Worm (Caenorhabditis elegans) whole organism, mixed stage, embryonic: ENCODE measurements around the gene ckc-1.

Source experiments
- M03D4.4 ChIP-seq: sonication (generic microtip); optimal IDR thresholded peaks from 2 replicates; lab custom pipeline; 2017; ENCODE audit warnings: mild to moderate bottlenecking, missing genetic modification characterization, missing compliant biosample characterization
- bed-3 ChIP-seq: fragments of 200-800 bp; sonication (Bioruptor generic); optimal IDR thresholded peaks from 3 replicates; lab custom pipeline; 2018; ENCODE audit warnings: mild to moderate bottlenecking, missing genetic modification characterization, moderate library complexity, missing compliant biosample characterization
- blmp-1 ChIP-seq: fragments of 150-350 bp; optimal IDR thresholded peaks from 2 replicates; lab custom pipeline; 2014; ENCODE audit warnings: missing biosample characterization, missing genetic modification characterization
- ceh-39 ChIP-seq: fragments of 150-350 bp; optimal IDR thresholded peaks from 2 replicates; lab custom pipeline; 2014; ENCODE audit warnings: missing biosample characterization, missing genetic modification characterization
- ceh-43 ChIP-seq: fragments of 200-800 bp; sonication (Bioruptor generic); optimal IDR thresholded peaks from 2 replicates; lab custom pipeline; 2018; ENCODE audit warnings: mild to moderate bottlenecking, missing genetic modification characterization, moderate library complexity, missing compliant biosample characterization
- ceh-83 ChIP-seq: fragments of 200-800 bp; sonication (Bioruptor generic); optimal IDR thresholded peaks from 2 replicates; lab custom pipeline; 2018; ENCODE audit warnings: mild to moderate bottlenecking, missing genetic modification characterization, missing compliant biosample characterization
- ces-1 ChIP-seq: fragments of 150-350 bp; optimal IDR thresholded peaks from 2 replicates; lab custom pipeline; 2014; ENCODE audit warnings: missing biosample characterization, missing genetic modification reagents, missing genetic modification characterization
- cnd-1 ChIP-seq: fragments of 200-800 bp; sonication (Bioruptor generic); optimal IDR thresholded peaks from 2 replicates; lab custom pipeline; 2018; ENCODE audit warnings: mild to moderate bottlenecking, missing genetic modification characterization, missing compliant biosample characterization
- drap-1 ChIP-seq: fragments of 200-800 bp; sonication (Bioruptor generic); optimal IDR thresholded peaks from 3 replicates; lab custom pipeline; 2018; ENCODE audit warnings: mild to moderate bottlenecking, missing genetic modification characterization, missing compliant biosample characterization
- elt-1 ChIP-seq: sonication (generic microtip); optimal IDR thresholded peaks from 2 replicates; lab custom pipeline; 2017; ENCODE audit warnings: missing genetic modification characterization, mild to moderate bottlenecking, missing compliant biosample characterization, antibody characterized with exemption, moderate library complexity, borderline replicate concordance; ENCODE audit not compliant: insufficient read depth
- elt-3 ChIP-seq: fragments of 150-350 bp; optimal IDR thresholded peaks from 2 replicates; lab custom pipeline; 2014; ENCODE audit warnings: missing biosample characterization, missing genetic modification characterization
- flh-1 ChIP-seq: fragments of 200-800 bp; sonication (Bioruptor generic); optimal IDR thresholded peaks from 2 replicates; lab custom pipeline; 2018; ENCODE audit warnings: mild to moderate bottlenecking, missing genetic modification characterization, moderate library complexity, missing compliant biosample characterization
- ham-2 ChIP-seq: fragments of 200-800 bp; sonication (Bioruptor generic); optimal IDR thresholded peaks from 2 replicates; lab custom pipeline; 2018; ENCODE audit warnings: mild to moderate bottlenecking, missing genetic modification characterization, missing compliant biosample characterization
- hlh-1 ChIP-seq: fragments of 150-350 bp; optimal IDR thresholded peaks from 2 replicates; lab custom pipeline; 2014; ENCODE audit warnings: missing biosample characterization, missing genetic modification reagents, missing genetic modification characterization
- lin-13 ChIP-seq: fragments of 150-350 bp; optimal IDR thresholded peaks from 2 replicates; lab custom pipeline; 2014; ENCODE audit warnings: missing biosample characterization, missing genetic modification characterization
- lin-32 ChIP-seq: fragments of 200-800 bp; sonication (Bioruptor generic); optimal IDR thresholded peaks from 2 replicates; lab custom pipeline; 2018; ENCODE audit warnings: mild to moderate bottlenecking, missing genetic modification characterization, missing compliant biosample characterization
- mab-5 ChIP-seq: fragments of 150-350 bp; optimal IDR thresholded peaks from 2 replicates; lab custom pipeline; 2014; ENCODE audit warnings: missing biosample characterization, missing genetic modification characterization
- mep-1 ChIP-seq: fragments of 150-350 bp; optimal IDR thresholded peaks from 2 replicates; lab custom pipeline; 2017; ENCODE audit warnings: missing biosample characterization, missing genetic modification reagents, missing genetic modification characterization, inconsistent platforms
- mls-2 ChIP-seq: sonication (generic microtip); optimal IDR thresholded peaks from 2 replicates; lab custom pipeline; 2016; ENCODE audit warnings: mild to moderate bottlenecking, missing genetic modification characterization, moderate library complexity, missing compliant biosample characterization
- nhr-12 ChIP-seq: fragments of 150-350 bp; optimal IDR thresholded peaks from 2 replicates; lab custom pipeline; 2014; ENCODE audit warnings: missing biosample characterization, missing genetic modification characterization
- nhr-2 ChIP-seq: fragments of 150-350 bp; optimal IDR thresholded peaks from 2 replicates; lab custom pipeline; 2014; ENCODE audit warnings: missing biosample characterization, missing genetic modification characterization
- nhr-237 ChIP-seq: fragments of 150-350 bp; optimal IDR thresholded peaks from 2 replicates; lab custom pipeline; 2014; ENCODE audit warnings: missing biosample characterization, missing genetic modification characterization
- nhr-28 ChIP-seq: fragments of 150-350 bp; optimal IDR thresholded peaks from 2 replicates; lab custom pipeline; 2014; ENCODE audit warnings: missing biosample characterization, missing genetic modification characterization
- nhr-76 ChIP-seq: sonication (generic microtip); optimal IDR thresholded peaks from 2 replicates; lab custom pipeline; 2017; ENCODE audit warnings: missing biosample characterization, missing genetic modification characterization
- pha-4 ChIP-seq: fragments of 150-350 bp; optimal IDR thresholded peaks from 2 replicates; lab custom pipeline; 2018; ENCODE audit warnings: missing biosample characterization, missing genetic modification reagents, missing genetic modification characterization
- sem-2 ChIP-seq: fragments of 200-800 bp; sonication (Bioruptor generic); optimal IDR thresholded peaks from 2 replicates; lab custom pipeline; 2018; ENCODE audit warnings: mild to moderate bottlenecking, missing genetic modification characterization, missing compliant biosample characterization
- snpc-4 ChIP-seq: fragments of 150-350 bp; optimal IDR thresholded peaks from 2 replicates; lab custom pipeline; 2014; ENCODE audit warnings: missing biosample characterization, missing genetic modification characterization
- tbx-8 ChIP-seq: fragments of 200-800 bp; sonication (Bioruptor generic); optimal IDR thresholded peaks from 2 replicates; lab custom pipeline; 2018; ENCODE audit warnings: mild to moderate bottlenecking, missing genetic modification characterization, moderate library complexity, missing compliant biosample characterization
- unc-120 ChIP-seq: sonication (generic microtip); optimal IDR thresholded peaks from 2 replicates; lab custom pipeline; 2017; ENCODE audit warnings: missing genetic modification characterization, missing compliant biosample characterization; ENCODE audit not compliant: poor library complexity, severe bottlenecking
- unc-39 ChIP-seq: fragments of 150-350 bp; optimal IDR thresholded peaks from 2 replicates; lab custom pipeline; 2014; ENCODE audit warnings: missing biosample characterization, missing genetic modification characterization
- zip-8 ChIP-seq: fragments of 150-350 bp; optimal IDR thresholded peaks from 2 replicates; lab custom pipeline; 2014; ENCODE audit warnings: missing biosample characterization, missing genetic modification characterization
- ztf-11 ChIP-seq: fragments of 150-350 bp; optimal IDR thresholded peaks from 2 replicates; lab custom pipeline; 2014; ENCODE audit warnings: missing biosample characterization, missing genetic modification characterization

ckc-1 gene

ce11 chrX:3613665-3614064, 37.3 kb downstream of the ckc-1 start:
- TF ChIP-seq ceh-43 = no peak
- TF ChIP-seq ceh-39 (tag; lab: Kevin White, UChicago) = no peak
- no peak for TF ChIP-seq blmp-1 (tag; lab: Kevin White, UChicago)
- TF ChIP-seq lin-13 (tag; lab: Kevin White, UChicago) = no peak
- TF ChIP-seq zip-8 (tag; lab: Kevin White, UChicago) = no peak

ce11 chrX:3617218-3617617, 40.8 kb downstream of the ckc-1 start, which contains the start of gene del-9:
Gene del-9 (minus strand): TSS chrX:3617318.
- TF ChIP-seq elt-1 (tag; lab: Kevin White, UChicago) = no peak
- no peak for TF ChIP-seq nhr-28 (tag; lab: Kevin White, UChicago)
- TF ChIP-seq ceh-83 (GFP tag; lab: Kevin White, UChicago) = no peak
- no peak for TF ChIP-seq cnd-1 (tag; lab: Kevin White, UChicago)
- TF ChIP-seq ztf-11 = no peak
- no peak for TF ChIP-seq zip-8 (tag; lab: Kevin White, UChicago)
- no peak for TF ChIP-seq flh-1 (GFP tag; lab: Kevin White, UChicago)
- TF ChIP-seq unc-120 (tag; lab: Kevin White, UChicago) = no peak
- no peak for TF ChIP-seq blmp-1 (tag; lab: Kevin White, UChicago)
- no peak for TF ChIP-seq ceh-43
- TF ChIP-seq nhr-2 = no peak
- no peak for TF ChIP-seq lin-32 (GFP tag; lab: Kevin White, UChicago)
- no peak for TF ChIP-seq snpc-4
- no peak for TF ChIP-seq hlh-1 (tag; lab: Kevin White, UChicago)
- TF ChIP-seq tbx-8 = no peak
- TF ChIP-seq lin-13 (tag; lab: Kevin White, UChicago) = no peak

- TF ChIP-seq ztf-11 (no peak), ces-1 (peak; percentile 92)
These were observed 42.4 kb downstream of the ckc-1 start for ce11 chrX:3618842-3619241.

- TF ChIP-seq unc-39 (tag; lab: Kevin White, UChicago) (no peak), drap-1 (GFP tag; lab: Kevin White, UChicago) (no peak), nhr-12 (tag; lab: Kevin White, UChicago) (no peak), nhr-76 (tag; lab: Kevin White, UChicago) (no peak), ztf-11 (no peak), elt-1 (tag; lab: Kevin White, UChicago) (no peak), mls-2 (tag; lab: Kevin White, UChicago) (no peak), hlh-1 (tag; lab: Kevin White, UChicago) (no peak), M03D4.4 (tag; lab: Kevin White, UChicago) (no peak), lin-32 (GFP tag; lab: Kevin White, UChicago) (no peak), bed-3 (GFP tag; lab: Kevin White, UChicago) (no peak), lin-13 (tag; lab: Kevin White, UChicago) (no peak), ham-2 (no peak), mab-5 (no peak)
These were observed 46.8 kb downstream of the ckc-1 start, which contains the start of gene C18B2.2 for ce11 chrX:3623162-3623561. Gene C18B2.2 (plus strand): TSS chrX:3623462.

ce11 chrX:3625599-3625998, 49.2 kb downstream of the ckc-1 start:
- TF ChIP-seq zip-8 (tag; lab: Kevin White, UChicago) (no peak), pha-4 (tag; lab: Kevin White, UChicago) (no peak), unc-39 (tag; lab: Kevin White, UChicago) (no peak), snpc-4 (no peak), mep-1 (tag; lab: Kevin White, UChicago) (no peak), ceh-39 (tag; lab: Kevin White, UChicago) (no peak), elt-3 (no peak), sem-2 (GFP tag; lab: Kevin White, UChicago) (no peak), drap-1 (GFP tag; lab: Kevin White, UChicago) (no peak), elt-1 (tag; lab: Kevin White, UChicago) (no peak), hlh-1 (tag; lab: Kevin White, UChicago) (no peak), nhr-2 (no peak), nhr-12 (tag; lab: Kevin White, UChicago) (no peak), nhr-237 (no peak), flh-1 (GFP tag; lab: Kevin White, UChicago) (no peak), blmp-1 (tag; lab: Kevin White, UChicago) (no peak), nhr-28 (tag; lab: Kevin White, UChicago) (no peak)
- TF ChIP-seq, all 35 proteins: peak for 0
